Worm (Caenorhabditis elegans): ENCODE data around the gene T25D3.3.

Gene T25D3.3

ce11 chrII:107703-108102 is 44.7 kb upstream of the T25D3.3 start:
- TF ChIP-seq daf-19 (GFP tag; conservative IDR thresholded peaks at IDR 0.05) (no peak), R02D3.7 (tag; optimal IDR thresholded peaks at IDR 0.05) (no peak), egl-27 (tag; optimal IDR thresholded peaks at IDR 0.05) (no peak), ZK546.5 (tag; optimal IDR thresholded peaks at IDR 0.05) (no peak), spr-1 (tag; optimal IDR thresholded peaks at IDR 0.05) (no peak)

ce11 chrII:108865-109264 is 43.5 kb upstream of the T25D3.3 start, which contains the start of gene C50D2.2:
Gene C50D2.2 (plus strand): TSS chrII:109165.
- peak; percentile 20 for TF ChIP-seq aha-1 (tag)
- no peak for TF ChIP-seq ctbp-1 (GFP tag; IDR thresholded peaks at IDR 0.05)

ce11 chrII:111267-111666 is 41.1 kb upstream of the T25D3.3 start, which contains the start of gene C50D2.1:
Gene C50D2.1 (plus strand): TSS chrII:111567.
- peak; percentile 16 for TF ChIP-seq aha-1 (tag)
- TF ChIP-seq ctbp-1 (GFP tag; IDR thresholded peaks at IDR 0.05) = no peak
- TF ChIP-seq T20F7.1 (GFP tag; optimal IDR thresholded peaks at IDR 0.05) = no peak
- TF ChIP-seq unc-39 (tag; optimal IDR thresholded peaks at IDR 0.05) = no peak

ce11 chrII:112231-112630 is 40.2 kb upstream of the T25D3.3 start:
- TF ChIP-seq pqm-1 (tag; optimal IDR thresholded peaks at IDR 0.05) (peak; percentile 13), hlh-11 (tag; optimal IDR thresholded peaks at IDR 0.05) (peak; percentile 3), Y75B8A.6 (GFP tag; IDR thresholded peaks at IDR 0.05) (no peak), mxl-3 (GFP tag; optimal IDR thresholded peaks at IDR 0.05) (peak; percentile 60), nhr-10 (tag; optimal IDR thresholded peaks at IDR 0.05) (no peak), tag-97 (GFP tag; IDR thresholded peaks at IDR 0.05) (no peak), hlh-30 (tag; optimal IDR thresholded peaks at IDR 0.05; ENCODE audit: insufficient read depth) (peak; percentile 24), unc-62 (GFP tag; optimal IDR thresholded peaks at IDR 0.05 in 1 of 2) (peak in 1 of 2 experiments; percentile 71), unc-62 (tag; optimal IDR thresholded peaks at IDR 0.05) (no peak)

- peak in 1 of 2 experiments; percentile 43 for TF ChIP-seq unc-62 (GFP tag; optimal IDR thresholded peaks at IDR 0.05 in 1 of 2)
- no peak for TF ChIP-seq unc-62 (tag; optimal IDR thresholded peaks at IDR 0.05)
- no peak for TF ChIP-seq Y5F2A.4 (GFP tag; optimal IDR thresholded peaks at IDR 0.05)
Observed at ce11 chrII:116916-117315, 35.5 kb upstream of the T25D3.3 start, which contains the start of gene srt-54. Gene srt-54 (plus strand): TSS chrII:117216.

- peak in 1 of 2 experiments; percentile 70 for TF ChIP-seq unc-62 (GFP tag; optimal IDR thresholded peaks at IDR 0.05 in 1 of 2)
- no peak for TF ChIP-seq unc-62 (tag; optimal IDR thresholded peaks at IDR 0.05)
- TF ChIP-seq nhr-6 (tag; optimal IDR thresholded peaks at IDR 0.05) = no peak
Observed at ce11 chrII:121121-121520, 31.3 kb upstream of the T25D3.3 start, which contains the start of gene K10B4.3. Gene K10B4.3 (minus strand): TSS chrII:121221.

- TF ChIP-seq dve-1 (tag; optimal IDR thresholded peaks at IDR 0.05; ENCODE audit: insufficient read depth) (peak; percentile 15), hlh-30 (tag; optimal IDR thresholded peaks at IDR 0.05; ENCODE audit: insufficient read depth) (peak; percentile 39), aha-1 (tag) (peak; percentile 31), hlh-11 (tag; optimal IDR thresholded peaks at IDR 0.05) (peak; percentile 11), pha-4 (GFP tag; IDR thresholded peaks at IDR 0.05) (no peak), pha-4 (tag; optimal IDR thresholded peaks at IDR 0.05) (no peak), dmd-9 (GFP tag; IDR thresholded peaks at IDR 0.05) (no peak), nhr-28 (tag; optimal IDR thresholded peaks at IDR 0.05) (peak; percentile 9)
Observed at ce11 chrII:122008-122407, 30.4 kb upstream of the T25D3.3 start.

- TF ChIP-seq Y105C5A.15 (GFP tag; IDR thresholded peaks at IDR 0.05) = no peak
- no peak for TF ChIP-seq lin-38 (GFP tag; IDR thresholded peaks at IDR 0.05)
- TF ChIP-seq lin-13 (GFP tag; optimal IDR thresholded peaks at IDR 0.05) = no peak
- TF ChIP-seq daf-16 (GFP tag; optimal IDR thresholded peaks at IDR 0.05) = no peak
- peak; percentile 47 for TF ChIP-seq daf-16 (tag; optimal IDR thresholded peaks at IDR 0.05)
- peak; percentile 79 for TF ChIP-seq pqm-1 (tag; optimal IDR thresholded peaks at IDR 0.05)
- peak; percentile 78 for TF ChIP-seq nhr-28 (tag; optimal IDR thresholded peaks at IDR 0.05)
- no peak for TF ChIP-seq nhr-10 (tag; optimal IDR thresholded peaks at IDR 0.05)
- no peak for TF ChIP-seq ceh-44 (GFP tag; IDR thresholded peaks at IDR 0.05)
- peak; percentile 0 for TF ChIP-seq nhr-6 (tag; optimal IDR thresholded peaks at IDR 0.05)
Observed at ce11 chrII:122494-122893, 29.9 kb upstream of the T25D3.3 start.

Measured in whole organism, L4 larva.